Worm (Caenorhabditis elegans): ENCODE data around the gene T04C9.2.

Gene T04C9.2

DNA sequence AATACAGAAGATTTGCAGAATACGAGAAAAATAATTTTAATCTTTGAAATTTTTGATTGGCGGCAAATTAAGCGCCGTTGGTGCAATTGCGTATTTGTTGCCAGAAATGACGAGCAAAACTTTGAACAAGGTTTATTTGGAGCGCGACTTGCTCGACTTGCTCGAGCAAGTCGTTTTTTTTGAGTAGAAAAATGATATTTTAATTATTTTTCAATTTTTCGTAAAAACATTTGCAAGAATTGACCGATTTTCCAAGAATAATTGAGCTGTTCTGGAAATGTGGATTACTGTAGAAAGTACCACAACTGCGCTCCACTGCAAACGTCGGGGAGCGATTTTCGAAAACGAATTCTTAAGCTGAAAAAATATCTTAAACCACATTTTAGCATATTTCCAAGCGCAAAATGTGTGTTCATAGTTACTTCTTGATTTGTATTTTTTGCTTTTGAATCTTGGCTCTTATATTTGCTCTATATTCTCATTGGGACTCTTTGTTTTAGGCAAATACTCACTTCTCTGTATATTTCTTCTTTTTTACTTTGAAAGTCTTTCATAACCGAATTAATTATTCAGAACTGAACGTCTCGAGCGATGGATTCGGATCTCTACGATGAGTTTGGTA, 17.4 kb downstream of the T04C9.2 start, which contains the start of the genes gcna-1 and eftu-2 (continued):
- TF ChIP-seq egl-13 (tag; optimal IDR thresholded peaks at IDR 0.05) (peak; percentile 61), lsy-2 (tag; optimal IDR thresholded peaks at IDR 0.05) (peak; percentile 78 to 97), pag-3 (tag; optimal IDR thresholded peaks at IDR 0.05; ENCODE audit: borderline replicate concordance, insufficient read depth) (no peak), nhr-77 (tag; optimal IDR thresholded peaks at IDR 0.05) (no peak), dpl-1 (GFP tag; optimal IDR thresholded peaks at IDR 0.05) (peak; percentile 77 to 86 (median 80)), lir-3 (tag; optimal IDR thresholded peaks at IDR 0.05; ENCODE audit: poor library complexity) (no peak), nhr-19 (GFP tag; conservative IDR thresholded peaks at IDR 0.05) (peak; percentile 8; the same call in 1 of the 2 replicates), elt-3 (tag; optimal IDR thresholded peaks at IDR 0.05) (peak in 1 of 6 experiments; percentile 3), alr-1 (tag; optimal IDR thresholded peaks at IDR 0.05; ENCODE audit: borderline replicate concordance) (no peak), grh-1 (GFP tag; IDR thresholded peaks at IDR 0.05) (no peak), irx-1 (tag; optimal IDR thresholded peaks at IDR 0.05) (peak; percentile 56), swsn-7 (tag; optimal IDR thresholded peaks at IDR 0.05) (peak; percentile 60), efl-1 (optimal IDR thresholded peaks at IDR 0.05) (peak; percentile 58 to 84), efl-1 (GFP tag; optimal IDR thresholded peaks at IDR 0.05 in 1 of 2) (peak; percentile 87 to 98), sup-37 (GFP tag; optimal IDR thresholded peaks at IDR 0.05) (no peak), zip-4 (GFP tag; optimal IDR thresholded peaks at IDR 0.05) (no peak), nhr-71 (tag; optimal IDR thresholded peaks at IDR 0.05) (peak; percentile 77), unc-130 (tag; optimal IDR thresholded peaks at IDR 0.05) (no peak), ceh-88 (GFP tag; IDR thresholded peaks at IDR 0.05) (no peak), fkh-4 (tag; optimal IDR thresholded peaks at IDR 0.05; ENCODE audit: borderline replicate concordance) (no peak), zag-1 (tag; optimal IDR thresholded peaks at IDR 0.05) (no peak), lin-14 (GFP tag; optimal IDR thresholded peaks at IDR 0.05) (peak; percentile 54), rnt-1 (tag; optimal IDR thresholded peaks at IDR 0.05) (no peak), sptf-1 (tag; optimal IDR thresholded peaks at IDR 0.05) (no peak), unc-62 (GFP tag; optimal IDR thresholded peaks at IDR 0.05) (no peak), nhr-12 (tag; optimal IDR thresholded peaks at IDR 0.05) (no peak), hlh-17 (GFP tag; optimal IDR thresholded peaks at IDR 0.05; ENCODE audit: borderline replicate concordance) (no peak), fos-1 (tag; optimal IDR thresholded peaks at IDR 0.05) (no peak), Y116A8C.19 (tag; optimal IDR thresholded peaks at IDR 0.05; ENCODE audit: borderline replicate concordance) (no peak), mab-9 (GFP tag; IDR thresholded peaks at IDR 0.05) (no peak), hlh-4 (tag; optimal IDR thresholded peaks at IDR 0.05) (no peak), ceh-90 (tag; optimal IDR thresholded peaks at IDR 0.05) (no peak), nhr-47 (tag; optimal IDR thresholded peaks at IDR 0.05) (peak; percentile 72), nhr-76 (tag; optimal IDR thresholded peaks at IDR 0.05) (no peak), skn-1 (tag; optimal IDR thresholded peaks at IDR 0.05) (no peak), unc-86 (tag; optimal IDR thresholded peaks at IDR 0.05) (peak; percentile 45), dsc-1 (tag; optimal IDR thresholded peaks at IDR 0.05) (peak; percentile 53), egl-27 (tag; optimal IDR thresholded peaks at IDR 0.05) (no peak), nhr-90 (tag; optimal IDR thresholded peaks at IDR 0.05; ENCODE audit: poor library complexity) (peak; percentile 43), nhr-85 (tag) (peak; percentile 69), sox-4 (tag; optimal IDR thresholded peaks at IDR 0.05) (no peak)

DNA sequence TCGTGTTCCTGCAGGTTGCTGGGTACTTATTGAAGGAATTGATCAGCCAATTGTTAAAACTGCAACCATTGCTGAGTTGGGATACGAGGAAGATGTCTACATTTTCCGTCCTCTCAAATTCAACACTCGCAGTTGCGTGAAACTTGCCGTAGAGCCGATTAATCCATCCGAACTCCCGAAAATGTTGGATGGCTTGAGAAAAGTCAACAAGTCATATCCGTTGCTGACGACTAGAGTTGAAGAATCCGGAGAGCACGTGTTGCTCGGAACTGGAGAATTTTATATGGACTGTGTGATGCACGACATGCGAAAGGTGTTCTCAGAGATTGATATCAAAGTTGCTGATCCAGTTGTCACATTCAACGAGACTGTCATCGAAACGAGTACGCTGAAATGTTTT, 19.6 kb downstream of the T04C9.2 start:
- TF ChIP-seq nhr-20 (tag; optimal IDR thresholded peaks at IDR 0.05) (no peak), ces-1 (GFP tag; optimal IDR thresholded peaks at IDR 0.05) (no peak), dsc-1 (tag; optimal IDR thresholded peaks at IDR 0.05) (no peak), mdl-1 (tag; optimal IDR thresholded peaks at IDR 0.05) (no peak), ceh-82 (tag; optimal IDR thresholded peaks at IDR 0.05) (no peak), mab-9 (GFP tag; IDR thresholded peaks at IDR 0.05) (no peak), pag-3 (tag; optimal IDR thresholded peaks at IDR 0.05; ENCODE audit: borderline replicate concordance, insufficient read depth) (no peak)
